Worm (Caenorhabditis elegans) whole organism, midembryonic: ENCODE measurements around the gene C17H11.2.
A peak's percentile ranks its signal among the peaks of the same experiment; 100 is the strongest.

Experiments
- T22C8.4 ChIP-seq: fragments of 200-800 bp; sonication (Bioruptor generic); IDR thresholded peaks from 2 replicates; pipeline ENCODE4 v1.3.6; 2022; ENCODE audit warnings: missing genetic modification characterization, missing compliant biosample characterization
- cog-1 ChIP-seq: sonication (generic microtip); optimal IDR thresholded peaks from 2 replicates; lab custom pipeline; 2016; ENCODE audit warnings: missing genetic modification characterization, missing compliant biosample characterization
- flt-1 ChIP-seq: fragments of 200-800 bp; sonication (Bioruptor generic); IDR thresholded peaks from 2 replicates; pipeline ENCODE4 v1.3.6; 2022; ENCODE audit warnings: missing genetic modification characterization, missing compliant biosample characterization
- klf-2 ChIP-seq: fragments of 200-800 bp; sonication (Bioruptor generic); conservative IDR thresholded peaks from 2 replicates; pipeline ENCODE4 v1.3.6; 2022; ENCODE audit warnings: missing genetic modification reagents, missing genetic modification characterization, missing compliant biosample characterization
- med-1 ChIP-seq: sonication (generic microtip); optimal IDR thresholded peaks from 2 replicates; lab custom pipeline; 2017; ENCODE audit warnings: missing genetic modification characterization, mild to moderate bottlenecking, missing compliant biosample characterization, antibody characterized with exemption, missing genetic modification reagents; ENCODE audit not compliant: insufficient read depth
- ref-1 ChIP-seq: fragments of 200-800 bp; sonication (Bioruptor generic); conservative IDR thresholded peaks from 2 replicates; pipeline ENCODE4 v1.3.6; 2022; ENCODE audit warnings: missing genetic modification reagents, missing genetic modification characterization, missing compliant biosample characterization
- tab-1 ChIP-seq: fragments of 200-800 bp; sonication (Bioruptor generic); IDR thresholded peaks from 2 replicates; pipeline ENCODE4 v1.3.6; 2022; ENCODE audit warnings: missing genetic modification characterization, missing compliant biosample characterization
- ztf-23 ChIP-seq: fragments of 200-800 bp; sonication (Bioruptor generic); IDR thresholded peaks from 2 replicates; pipeline ENCODE4 v1.3.6; 2022; ENCODE audit warnings: missing genetic modification reagents, missing genetic modification characterization, missing compliant biosample characterization
- ztf-29 ChIP-seq: fragments of 200-800 bp; sonication (Bioruptor generic); IDR thresholded peaks from 2 replicates; pipeline ENCODE4 v1.3.6; 2022; ENCODE audit warnings: missing genetic modification reagents, missing genetic modification characterization, missing compliant biosample characterization

The C17H11.2 gene

DNA sequence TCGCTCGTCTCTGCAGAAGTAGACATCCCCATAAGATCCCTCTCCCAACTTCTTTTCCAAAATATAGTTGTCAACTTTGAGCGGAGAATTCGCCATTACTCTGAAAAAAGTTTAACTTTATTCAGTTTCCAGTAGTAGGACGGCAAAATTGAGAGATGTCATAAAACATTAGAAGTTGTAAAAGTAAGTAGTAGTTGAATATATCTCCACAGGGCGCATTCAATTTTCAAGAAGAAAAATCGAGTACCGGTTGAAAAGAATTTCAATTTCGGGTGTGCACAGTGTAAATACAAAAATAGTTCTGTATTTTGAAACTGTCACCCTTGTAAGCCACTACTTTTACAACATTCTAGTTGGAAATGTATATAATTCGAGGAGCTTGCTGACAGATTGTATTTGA lies 19.1 kb upstream of the C17H11.2 start, which contains the start of gene F22F1.2:
Gene F22F1.2 (minus strand): TSS at position 101 of the 400 bp plus-strand sequence.
- TF ChIP-seq klf-2 (no peak), med-1 (GFP tag; lab: Kevin White, UChicago) (no peak), T22C8.4 (GFP tag; lab: Robert Waterston, UW) (no peak), tab-1 (GFP tag; lab: Robert Waterston, UW) (no peak), cog-1 (tag; lab: Kevin White, UChicago) (no peak), ztf-23 (GFP tag; lab: Robert Waterston, UW) (no peak), ztf-29 (no peak), ref-1 (no peak), flt-1 (GFP tag; lab: Robert Waterston, UW) (no peak)

DNA sequence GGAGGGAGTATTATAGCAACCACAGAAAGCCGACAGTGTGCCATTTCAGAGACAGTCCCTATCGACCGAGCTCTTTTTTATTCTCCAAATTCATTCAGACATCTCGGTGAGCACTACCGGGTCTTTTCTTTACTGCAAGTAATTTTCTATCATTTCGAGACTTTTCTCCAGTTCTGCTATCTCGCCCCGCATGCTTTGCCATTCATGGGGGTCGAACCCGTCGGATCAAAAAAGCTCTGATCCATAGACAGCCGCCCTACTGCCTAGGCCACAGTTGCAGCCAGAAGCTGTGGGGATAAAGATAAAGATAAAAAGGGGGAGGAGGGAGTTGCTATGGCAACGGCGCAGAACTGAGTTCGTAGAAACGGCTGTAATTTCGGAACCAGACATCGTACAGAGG lies 18.3 kb upstream of the C17H11.2 start:
- TF ChIP-seq ztf-23 (GFP tag; lab: Robert Waterston, UW): 0 out of 2 replicates have a peak, but pooled peaks have one; percentile 33
- no peak for TF ChIP-seq med-1 (GFP tag; lab: Kevin White, UChicago)
- TF ChIP-seq flt-1 (GFP tag; lab: Robert Waterston, UW): 0 out of 2 replicates have a peak, but pooled peaks have one; percentile 50

DNA sequence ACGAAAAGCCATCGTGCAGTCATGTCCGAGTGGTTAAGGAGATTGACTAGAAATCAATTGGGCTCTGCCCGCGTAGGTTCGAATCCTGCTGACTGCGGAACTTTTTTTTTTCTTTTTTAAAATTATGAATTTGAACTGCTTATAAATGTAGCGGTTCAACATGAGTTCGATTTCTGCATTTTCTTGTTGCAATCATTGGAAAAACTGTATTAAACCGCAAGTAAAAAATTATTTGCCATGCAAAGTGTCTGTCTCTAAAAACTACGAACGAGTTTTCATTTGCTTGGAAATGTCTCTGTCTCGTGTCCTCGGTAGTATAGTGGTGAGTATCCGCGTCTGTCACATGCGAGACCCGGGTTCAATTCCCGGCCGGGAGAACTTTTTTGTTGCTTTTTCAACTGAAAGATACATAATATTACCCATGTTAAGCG lies 14.3 kb upstream of the C17H11.2 start:
- TF ChIP-seq ztf-23 (GFP tag; lab: Robert Waterston, UW): peak; percentile 77
- peak; percentile 72 for TF ChIP-seq T22C8.4 (GFP tag; lab: Robert Waterston, UW)
- peak; percentile 55; the same call in 1 of the 2 replicates for TF ChIP-seq ztf-29
- peak; percentile 53 for TF ChIP-seq ref-1
- TF ChIP-seq flt-1 (GFP tag; lab: Robert Waterston, UW): peak; percentile 86
- TF ChIP-seq tab-1 (GFP tag; lab: Robert Waterston, UW): peak; percentile 79
- peak; percentile 63; the same call in 1 of the 2 replicates for TF ChIP-seq klf-2

DNA sequence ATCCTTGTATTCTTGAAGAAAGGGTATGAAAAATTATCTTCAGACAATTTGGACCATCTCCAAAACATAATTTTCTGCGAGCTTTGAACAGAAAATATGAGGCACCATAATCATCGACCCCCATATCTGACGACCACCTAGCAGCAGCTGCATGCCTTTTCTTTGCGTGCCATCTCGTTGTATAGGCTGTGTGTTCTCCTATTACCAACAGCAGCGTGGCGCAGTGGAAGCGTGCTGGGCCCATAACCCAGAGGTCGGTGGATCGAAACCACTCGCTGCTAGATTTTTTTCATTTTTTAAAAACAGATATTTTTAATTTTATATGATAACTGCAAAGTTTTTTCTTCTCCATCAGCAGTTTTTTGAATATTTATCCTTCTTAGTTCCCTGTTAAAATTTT lies 13.8 kb upstream of the C17H11.2 start:
- no peak for TF ChIP-seq cog-1 (tag; lab: Kevin White, UChicago)
- TF ChIP-seq ztf-29: peak; percentile 98
- peak; percentile 97 for TF ChIP-seq ztf-23 (GFP tag; lab: Robert Waterston, UW)
- TF ChIP-seq T22C8.4 (GFP tag; lab: Robert Waterston, UW): peak; percentile 97
- peak; percentile 96 for TF ChIP-seq klf-2
- peak; percentile 98 for TF ChIP-seq flt-1 (GFP tag; lab: Robert Waterston, UW)
- peak; percentile 63 for TF ChIP-seq med-1 (GFP tag; lab: Kevin White, UChicago)
- peak; percentile 97 for TF ChIP-seq tab-1 (GFP tag; lab: Robert Waterston, UW)
- peak; percentile 95 for TF ChIP-seq ref-1

DNA sequence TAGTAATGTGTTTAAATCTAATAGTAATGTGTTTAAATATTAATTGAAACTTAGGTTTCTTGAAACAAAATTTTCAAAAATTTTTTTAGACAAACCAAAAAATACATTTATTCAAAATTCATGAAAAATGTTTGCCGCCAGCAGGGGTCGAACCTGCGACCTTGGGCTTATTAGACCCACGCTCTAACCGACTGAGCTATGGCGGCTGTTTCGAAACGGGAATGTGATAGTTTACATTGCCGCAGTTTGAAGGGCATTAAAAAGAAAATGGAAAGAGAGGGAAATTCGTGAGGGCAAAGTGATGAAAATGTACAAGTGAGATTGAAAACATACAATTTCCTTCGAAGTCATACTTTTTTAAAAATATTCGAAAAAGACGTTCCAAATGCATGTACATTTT lies 13.2 kb upstream of the C17H11.2 start:
- TF ChIP-seq klf-2 (0 out of 2 replicates have a peak, but pooled peaks have one; percentile 13), tab-1 (GFP tag; lab: Robert Waterston, UW) (peak; percentile 12; the same call in 1 of the 2 replicates), ref-1 (0 out of 2 replicates have a peak, but pooled peaks have one; percentile 40), flt-1 (GFP tag; lab: Robert Waterston, UW) (peak; percentile 33; the same call in 1 of the 2 replicates), cog-1 (tag; lab: Kevin White, UChicago) (no peak), ztf-23 (GFP tag; lab: Robert Waterston, UW) (no peak), T22C8.4 (GFP tag; lab: Robert Waterston, UW) (no peak), ztf-29 (peak; percentile 71; the same call in 1 of the 2 replicates), med-1 (GFP tag; lab: Kevin White, UChicago) (no peak)

DNA sequence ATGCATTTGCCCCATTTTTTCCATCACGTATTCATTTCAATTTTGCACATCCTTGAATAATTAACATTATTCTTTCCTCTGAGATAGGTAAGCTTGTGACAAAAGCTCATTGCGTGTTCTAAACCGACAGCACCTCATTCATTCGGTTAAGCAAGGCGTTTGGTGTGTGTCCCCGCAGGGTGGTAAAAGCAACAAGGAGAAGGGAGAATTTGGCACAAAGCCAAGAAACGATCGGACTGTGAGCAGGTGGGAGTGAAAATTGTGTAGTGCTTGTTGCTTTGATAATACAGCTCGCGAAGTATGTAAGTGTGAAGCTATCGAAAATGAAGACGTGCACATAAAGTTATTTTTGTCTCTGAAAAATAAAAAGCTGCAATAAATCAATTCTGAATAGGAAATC lies 12.6 kb upstream of the C17H11.2 start:
- TF ChIP-seq ref-1 (no peak), flt-1 (GFP tag; lab: Robert Waterston, UW) (peak; percentile 85), ztf-29 (peak; percentile 93)

DNA sequence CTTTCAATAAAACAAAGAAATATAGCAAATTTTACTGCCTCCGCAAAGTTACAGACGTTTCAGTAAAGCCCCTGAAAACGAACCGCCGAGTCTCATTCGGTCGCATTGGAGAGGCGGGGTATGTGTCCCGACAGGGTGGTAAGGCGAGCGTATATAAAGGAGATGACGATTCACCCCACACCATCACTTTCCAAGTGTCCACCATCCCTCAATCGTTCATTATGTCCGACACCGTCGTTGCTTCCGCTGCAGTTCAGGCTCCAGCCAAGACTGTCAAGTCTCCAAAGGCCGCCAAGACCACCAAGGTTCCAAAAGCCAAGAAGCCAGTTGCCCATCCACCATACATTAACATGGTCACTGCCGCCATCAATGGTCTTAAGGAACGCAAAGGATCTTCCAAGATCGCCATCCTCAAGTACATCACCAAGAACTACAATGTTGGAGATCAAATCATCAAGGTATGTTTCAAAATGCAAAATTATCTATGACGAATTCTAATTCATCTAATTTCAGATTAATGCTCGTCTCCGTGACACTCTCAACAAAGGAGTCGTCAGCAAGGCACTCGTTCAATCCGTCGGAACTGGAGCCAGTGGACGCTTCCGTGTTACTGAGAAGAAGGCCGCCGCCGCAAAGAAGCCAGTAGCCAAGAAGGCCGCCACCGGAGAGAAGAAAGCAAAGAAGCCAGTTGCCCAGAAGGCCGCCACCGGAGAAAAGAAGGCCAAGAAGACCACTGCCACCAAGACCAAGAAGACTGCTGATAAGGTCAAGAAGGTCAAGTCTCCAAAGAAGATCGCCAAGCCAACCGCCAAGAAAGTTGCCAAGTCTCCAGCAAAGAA lies 10.5 kb upstream of the C17H11.2 start, which contains the start of gene hil-3:
Gene hil-3 (plus strand): TSS at position 195 of the 839 bp plus-strand sequence.
- no peak for TF ChIP-seq flt-1 (GFP tag; lab: Robert Waterston, UW)
- no peak for TF ChIP-seq tab-1 (GFP tag; lab: Robert Waterston, UW)
- TF ChIP-seq klf-2: 0 out of 2 replicates have a peak, but pooled peaks have one; percentile 36
- no peak for TF ChIP-seq med-1 (GFP tag; lab: Kevin White, UChicago)
- 0 out of 2 replicates have a peak, but pooled peaks have one; percentile 33 for TF ChIP-seq ztf-23 (GFP tag; lab: Robert Waterston, UW)
- TF ChIP-seq cog-1 (tag; lab: Kevin White, UChicago): peak; percentile 15

DNA sequence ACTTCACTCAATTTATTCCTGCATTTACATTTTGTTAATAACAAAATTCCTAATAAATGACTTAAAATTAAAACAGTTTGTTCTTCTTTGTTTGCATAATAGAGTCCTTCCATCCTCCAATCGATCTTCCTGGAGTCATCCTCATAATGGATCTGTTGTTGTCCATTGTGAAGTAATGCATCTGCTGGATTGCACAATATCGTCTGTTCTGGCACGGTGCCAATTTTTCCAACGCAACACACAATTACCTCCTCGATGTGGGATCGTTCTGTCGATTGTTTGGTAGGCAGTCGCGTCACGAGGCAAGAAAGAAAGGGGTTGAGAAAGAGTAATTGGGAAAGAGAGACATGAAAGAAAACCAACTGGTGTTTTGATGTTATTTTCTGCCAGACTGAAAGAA lies 9.7 kb upstream of the C17H11.2 start:
- TF ChIP-seq tab-1 (GFP tag; lab: Robert Waterston, UW) (no peak), flt-1 (GFP tag; lab: Robert Waterston, UW) (0 out of 2 replicates have a peak, but pooled peaks have one; percentile 22), ztf-23 (GFP tag; lab: Robert Waterston, UW) (no peak), ref-1 (no peak)

DNA sequence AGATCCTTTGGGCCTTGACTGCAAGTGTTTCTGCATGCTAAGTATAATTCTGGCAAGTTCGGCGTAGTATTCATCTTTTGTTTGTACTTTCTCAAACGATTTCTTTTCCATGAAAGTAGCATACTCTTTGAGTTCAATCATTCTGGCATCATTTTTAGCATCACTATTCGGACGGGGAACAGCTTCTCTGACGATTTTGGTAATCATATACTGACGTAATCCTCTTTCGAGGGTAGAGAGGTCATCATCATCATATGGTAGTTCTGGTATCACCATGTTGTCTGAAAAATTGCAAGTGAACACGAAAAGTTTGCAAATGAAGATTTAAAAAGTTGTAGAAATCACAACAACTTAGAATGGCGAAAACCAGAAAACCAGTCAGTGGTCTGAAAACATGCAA lies 6.9 kb upstream of the C17H11.2 start, which contains the start of gene F22F1.3:
Gene F22F1.3 (minus strand): TSS at position 281 of the 400 bp plus-strand sequence.
- no peak for TF ChIP-seq ref-1
- no peak for TF ChIP-seq med-1 (GFP tag; lab: Kevin White, UChicago)
- TF ChIP-seq tab-1 (GFP tag; lab: Robert Waterston, UW): no peak
- no peak for TF ChIP-seq T22C8.4 (GFP tag; lab: Robert Waterston, UW)
- no peak for TF ChIP-seq flt-1 (GFP tag; lab: Robert Waterston, UW)
- TF ChIP-seq klf-2: no peak
- no peak for TF ChIP-seq ztf-29
- TF ChIP-seq cog-1 (tag; lab: Kevin White, UChicago): no peak
- TF ChIP-seq ztf-23 (GFP tag; lab: Robert Waterston, UW): no peak
